Fruit fly (Drosophila melanogaster) S2 (cell line): ENCODE data around the gene Efhc1.1.

Source experiments
- CG8478 ChIP-seq: fragments of >200 bp; optimal IDR thresholded peaks from 2 replicates; lab custom pipeline; 2018
- CTCF ChIP-seq, 2 experiments: fragments of >200 bp; optimal IDR thresholded peaks; 2 replicates each; lab custom pipeline; 2018

DNA sequence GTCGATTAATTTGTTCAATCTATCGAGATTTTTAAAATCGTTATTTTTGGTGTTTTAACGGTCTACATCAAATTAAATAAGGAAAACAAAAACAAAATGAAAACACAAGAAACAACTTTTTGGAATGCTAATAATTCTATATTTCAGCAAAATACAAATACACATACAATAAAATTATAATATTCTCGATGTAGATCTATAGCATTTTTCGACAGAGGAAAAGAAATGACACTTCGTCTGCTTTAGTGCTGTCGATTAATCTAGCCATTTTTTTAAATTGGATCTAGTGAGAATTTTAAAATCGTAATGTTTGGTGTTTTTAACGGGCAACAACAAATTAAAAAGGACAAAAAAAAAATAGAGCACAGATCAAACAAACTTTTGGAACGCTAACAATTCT, 46.4 kb downstream of the Efhc1.1 start, which contains the start of gene Arp6:
- TF ChIP-seq CG8478 (no peak), CTCF (optimal IDR thresholded peaks at IDR 0.05; lab: Kevin White, UChicago) (no peak)
